Fruit fly (Drosophila melanogaster) whole organism, adult: Measurements from ENCODE around the gene PAN3.

Experiments used
- Mnt ChIP-seq: fragments of 200-800 bp; sonication (Bioruptor generic); optimal IDR thresholded peaks from 2 replicates; lab custom pipeline; 2016; ENCODE audit warnings: missing biosample characterization, mild to moderate bottlenecking, missing genetic modification characterization
- bab1 ChIP-seq: fragments of 200-800 bp; sonication (Bioruptor generic); optimal IDR thresholded peaks from 3 replicates; lab custom pipeline; 2019; ENCODE audit warnings: missing biosample characterization, mild to moderate bottlenecking, missing genetic modification characterization, moderate library complexity
- kay ChIP-seq: fragments of 200-800 bp; sonication (Bioruptor generic); peaks from one replicate; lab custom pipeline; 2016; ENCODE audit warnings: missing biosample characterization, missing genetic modification characterization, borderline replicate concordance
- pad ChIP-seq: fragments of 200-800 bp; sonication (Bioruptor generic); optimal IDR thresholded peaks from 3 replicates; lab custom pipeline; 2017; ENCODE audit warnings: missing biosample characterization, missing genetic modification characterization, mild to moderate bottlenecking, moderate library complexity, missing genetic modification reagents

DNA sequence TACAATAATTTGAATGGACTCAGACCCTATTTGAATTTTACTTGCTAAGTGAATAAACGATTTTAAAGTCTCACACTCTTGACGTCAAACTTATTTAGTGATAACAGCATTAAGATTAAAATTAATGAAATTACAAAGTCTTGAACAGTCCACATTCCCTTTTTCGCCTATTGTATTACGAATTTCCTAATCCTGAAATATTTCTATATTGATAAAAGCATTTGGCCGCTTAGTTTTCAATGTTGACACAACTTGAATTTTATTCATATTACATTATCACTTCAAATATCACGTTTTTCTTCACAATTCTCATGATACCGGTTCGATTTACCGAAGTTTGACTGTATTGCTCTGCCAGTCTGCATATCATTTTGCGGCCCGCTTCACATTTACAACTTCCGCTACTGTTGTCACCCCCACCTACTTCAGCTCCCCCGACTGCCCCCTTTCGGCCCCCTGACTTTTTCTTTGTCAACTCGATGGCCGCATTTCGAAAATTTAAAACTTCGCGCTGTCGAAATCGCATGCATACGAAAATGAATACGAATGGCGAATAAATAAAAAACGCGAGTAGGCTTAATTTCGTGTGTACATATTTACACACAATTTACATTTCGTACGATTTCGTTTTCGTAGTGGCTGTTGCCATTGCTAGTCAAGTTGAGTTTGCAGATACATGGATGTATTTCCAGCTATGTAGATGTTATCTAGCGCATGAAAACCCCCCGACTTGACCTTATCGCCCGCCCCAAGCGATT lies 7.6 kb downstream of the PAN3 start:
- no peak for TF ChIP-seq Mnt (GFP tag; lab: Kevin White, UChicago)
- no peak for TF ChIP-seq kay
- no peak for TF ChIP-seq bab1 (GFP tag; lab: Kevin White, UChicago)
- TF ChIP-seq pad, result no peak
